Fruit fly (Drosophila melanogaster): ENCODE measurements around the gene CG43774.
A peak's percentile ranks its signal among the peaks of the same experiment; 100 is the strongest.

The CG43774 gene

dm6 chr2L:4054881-4055779 lies 46.7 kb downstream of the CG43774 start (continued):
- TF ChIP-seq CG6254 (GFP tag; optimal IDR thresholded peaks at IDR 0.05) (no peak), Gsc (GFP tag; IDR thresholded peaks at IDR 0.05) (no peak), CG8089 (GFP tag; optimal IDR thresholded peaks at IDR 0.05) (no peak), NC2α (GFP tag; optimal IDR thresholded peaks at IDR 0.05) (no peak), Mrtf (GFP tag; IDR thresholded peaks at IDR 0.05) (no peak), CG14710 (tag; optimal IDR thresholded peaks at IDR 0.05) (peak; percentile 43), scrt (GFP tag; optimal IDR thresholded peaks at IDR 0.05) (no peak), CG14050 (GFP tag; IDR thresholded peaks at IDR 0.05) (no peak), CG10209 (GFP tag; optimal IDR thresholded peaks at IDR 0.05) (peak; percentile 11), tup (GFP tag; optimal IDR thresholded peaks at IDR 0.05) (no peak), CG4328 (GFP tag; optimal IDR thresholded peaks at IDR 0.05) (no peak), H2.0 (GFP tag; IDR thresholded peaks at IDR 0.05) (no peak), CG9437 (GFP tag; optimal IDR thresholded peaks at IDR 0.05) (peak; percentile 16)

dm6 chr2L:4056781-4057180 lies 48.3 kb downstream of the CG43774 start:
- TF ChIP-seq CG4328 (GFP tag; optimal IDR thresholded peaks at IDR 0.05) (no peak), CG18262 (tag; optimal IDR thresholded peaks at IDR 0.05) (peak; percentile 27), Dp (GFP tag; optimal IDR thresholded peaks at IDR 0.05) (no peak), CG30431 (GFP tag; optimal IDR thresholded peaks at IDR 0.05) (peak; percentile 20), HmgZ (tag; optimal IDR thresholded peaks at IDR 0.05) (no peak), ci (GFP tag; IDR thresholded peaks at IDR 0.05) (peak; percentile 22; the same call in 1 of the 3 replicates), CG31441 (GFP tag; IDR thresholded peaks at IDR 0.05) (0 out of 2 replicates have a peak, but pooled peaks have one; percentile 40), CG10979 (tag; optimal IDR thresholded peaks at IDR 0.05) (peak; percentile 33), Hsf (GFP tag; optimal IDR thresholded peaks at IDR 0.05) (peak; percentile 26), Med (GFP tag) (peak; percentile 17), Hr3 (GFP tag; optimal IDR thresholded peaks at IDR 0.05) (peak; percentile 5), mld (GFP tag; IDR thresholded peaks at IDR 0.05; ENCODE audit: partially characterized antibody) (no peak), vvl (GFP tag; IDR thresholded peaks at IDR 0.05) (peak; percentile 34; the same call in 1 of the 2 replicates), CG9797 (GFP tag; optimal IDR thresholded peaks at IDR 0.05) (no peak), GATAe (GFP tag; conservative IDR thresholded peaks at IDR 0.05) (no peak), CG11504 (tag; optimal IDR thresholded peaks at IDR 0.05) (peak; percentile 13), CG15479 (GFP tag; optimal IDR thresholded peaks at IDR 0.05) (no peak), sens (GFP tag) (peak; percentile 93), CG12236 (GFP tag; optimal IDR thresholded peaks at IDR 0.05) (no peak), ara (GFP tag; IDR thresholded peaks at IDR 0.05) (0 out of 2 replicates have a peak, but pooled peaks have one; percentile 28), sr (GFP tag; IDR thresholded peaks at IDR 0.05) (no peak), CG2199 (GFP tag; IDR thresholded peaks at IDR 0.05) (0 out of 3 replicates have a peak, but pooled peaks have one; percentile 25), Chrac-16 (GFP tag; optimal IDR thresholded peaks at IDR 0.05) (no peak), gsb-n (tag; optimal IDR thresholded peaks at IDR 0.05) (peak; percentile 13), CG10267 (tag; optimal IDR thresholded peaks at IDR 0.05) (peak; percentile 1), run (tag; optimal IDR thresholded peaks at IDR 0.05) (no peak), CG8290 (GFP tag; optimal IDR thresholded peaks at IDR 0.05) (no peak), CG8290 (tag; optimal IDR thresholded peaks at IDR 0.05) (peak; percentile 13 to 62), Usf (GFP tag; optimal IDR thresholded peaks at IDR 0.05) (no peak), CG2678 (tag; optimal IDR thresholded peaks at IDR 0.05) (no peak), wdn (GFP tag; IDR thresholded peaks at IDR 0.05) (0 out of 2 replicates have a peak, but pooled peaks have one; percentile 10), CG17359 (tag; optimal IDR thresholded peaks at IDR 0.05) (peak; percentile 4), CG1603 (tag; optimal IDR thresholded peaks at IDR 0.05) (peak; percentile 54), dmrt99B (tag; optimal IDR thresholded peaks at IDR 0.05) (peak; percentile 20), Drgx (GFP tag; IDR thresholded peaks at IDR 0.05) (0 out of 2 replicates have a peak, but pooled peaks have one; percentile 22), CG43689 (GFP tag; IDR thresholded peaks at IDR 0.05) (no peak)
